Worm (Caenorhabditis elegans) whole organism, L4/young adult: ENCODE measurements around the gene R12B2.7.
A peak's percentile ranks its signal among the peaks of the same experiment; 100 is the strongest.

Experiments
- W03F9.2 ChIP-seq: fragments of 150-350 bp; optimal IDR thresholded peaks from 2 replicates; lab custom pipeline; 2014; ENCODE audit warnings: missing biosample characterization, missing genetic modification characterization
- dao-5 ChIP-seq: sonication (generic microtip); optimal IDR thresholded peaks from 2 replicates; lab custom pipeline; 2016; ENCODE audit warnings: missing genotype, missing genetic modification characterization, moderate library complexity, missing compliant biosample characterization
- him-1 ChIP-seq: sonication (generic microtip); optimal IDR thresholded peaks from 2 replicates; lab custom pipeline; 2016; ENCODE audit warnings: missing genotype, missing genetic modification reagents, missing genetic modification characterization, missing compliant biosample characterization

The R12B2.7 gene

ce11 chrIII:5814799-5815198 is at the start of gene R12B2.7:
Gene R12B2.7, plus strand, starts transcription at chrIII:5815045.
- TF ChIP-seq him-1 (no peak), W03F9.2 (tag; lab: Kevin White, UChicago) (no peak), dao-5 (tag; lab: Kevin White, UChicago) (no peak)

ce11 chrIII:5769726-5770235 is 45.1 kb upstream of the R12B2.7 start, which contains the start of gene cutl-23:
Gene cutl-23, plus strand, starts transcription at chrIII:5770185.
- TF ChIP-seq him-1 (no peak), dao-5 (tag; lab: Kevin White, UChicago) (no peak), W03F9.2 (tag; lab: Kevin White, UChicago) (no peak)

ce11 chrIII:5782080-5782479 is 32.8 kb upstream of the R12B2.7 start:
- TF ChIP-seq W03F9.2 (tag; lab: Kevin White, UChicago) (no peak), dao-5 (tag; lab: Kevin White, UChicago) (no peak), him-1 (no peak)

ce11 chrIII:5785273-5785929 is 29.4 kb upstream of the R12B2.7 start, which contains the start of gene Y37B11A.3:
Gene Y37B11A.3, minus strand, starts transcription at chrIII:5785323.
- TF ChIP-seq dao-5 (tag; lab: Kevin White, UChicago) (no peak), W03F9.2 (tag; lab: Kevin White, UChicago) (peak; percentile 3), him-1 (peak; percentile 15)

- TF ChIP-seq him-1 (no peak), dao-5 (tag; lab: Kevin White, UChicago) (no peak), W03F9.2 (tag; lab: Kevin White, UChicago) (no peak)
These were observed 24.3 kb upstream of the R12B2.7 start, which contains the start of gene rev-3 for ce11 chrIII:5790550-5790949. Gene rev-3, minus strand, starts transcription at chrIII:5790650.

ce11 chrIII:5794982-5795381 is 19.9 kb upstream of the R12B2.7 start:
- no peak for TF ChIP-seq dao-5 (tag; lab: Kevin White, UChicago)
- TF ChIP-seq him-1: no peak
- TF ChIP-seq W03F9.2 (tag; lab: Kevin White, UChicago): no peak

- no peak for TF ChIP-seq W03F9.2 (tag; lab: Kevin White, UChicago)
These were observed 16.1 kb upstream of the R12B2.7 start, which contains the start of gene ceh-10 for ce11 chrIII:5798747-5799146. Gene ceh-10, plus strand, starts transcription at chrIII:5799047.

ce11 chrIII:5802971-5803370 is 11.9 kb upstream of the R12B2.7 start, which contains the start of the genes polq-1 and him-10:
Gene polq-1, minus strand, starts transcription at chrIII:5803160.
Gene him-10, plus strand, starts transcription at chrIII:5803260.
- TF ChIP-seq dao-5 (tag; lab: Kevin White, UChicago): no peak
- peak; percentile 42 for TF ChIP-seq W03F9.2 (tag; lab: Kevin White, UChicago)

- TF ChIP-seq dao-5 (tag; lab: Kevin White, UChicago) (no peak), W03F9.2 (tag; lab: Kevin White, UChicago) (no peak), him-1 (no peak)
These were observed 9.6 kb upstream of the R12B2.7 start, which contains the start of gene R12B2.3 for ce11 chrIII:5805273-5805672. Gene R12B2.3, plus strand, starts transcription at chrIII:5805573.

- no peak for TF ChIP-seq dao-5 (tag; lab: Kevin White, UChicago)
These were observed 8.1 kb upstream of the R12B2.7 start, which contains the start of gene R12B2.2 for ce11 chrIII:5806720-5807119. Gene R12B2.2, plus strand, starts transcription at chrIII:5807020.

- TF ChIP-seq dao-5 (tag; lab: Kevin White, UChicago) (no peak), him-1 (no peak), W03F9.2 (tag; lab: Kevin White, UChicago) (no peak)
These were observed 4.8 kb upstream of the R12B2.7 start for ce11 chrIII:5810012-5810411.

- no peak for TF ChIP-seq dao-5 (tag; lab: Kevin White, UChicago)
- no peak for TF ChIP-seq him-1
- TF ChIP-seq W03F9.2 (tag; lab: Kevin White, UChicago): no peak
These were observed 2.9 kb upstream of the R12B2.7 start for ce11 chrIII:5811957-5812356.

ce11 chrIII:5812672-5813071 is 2.2 kb upstream of the R12B2.7 start:
- no peak for TF ChIP-seq dao-5 (tag; lab: Kevin White, UChicago)
- TF ChIP-seq him-1: no peak
- TF ChIP-seq W03F9.2 (tag; lab: Kevin White, UChicago): no peak

- TF ChIP-seq W03F9.2 (tag; lab: Kevin White, UChicago) (peak; percentile 1), him-1 (no peak)
These were observed 1.3 kb upstream of the R12B2.7 start for ce11 chrIII:5813501-5813900.

- no peak for TF ChIP-seq dao-5 (tag; lab: Kevin White, UChicago)
These were observed 747 bp upstream of the R12B2.7 start for ce11 chrIII:5814098-5814497.
